Worm (Caenorhabditis elegans) whole organism, L3 larva: ENCODE measurements around the gene F46H5.11.

Experiments used
- aly-2 ChIP-seq: fragments of 150-350 bp; optimal IDR thresholded peaks from 2 replicates; lab custom pipeline; 2014; ENCODE audit warnings: missing biosample characterization, missing genetic modification characterization
- elt-3 ChIP-seq, 3 experiments: fragments of 150-350 bp in 1 of 3; sonication (generic microtip) in 2 of 3; optimal IDR thresholded peaks; 2 replicates in 2 of 3; 4 replicates in 1 of 3; lab custom pipeline; 2014 to 2017; ENCODE audit warnings: missing biosample characterization in 3 of 3, missing genetic modification characterization in 3 of 3
- hmg-11 ChIP-seq: sonication (generic microtip); optimal IDR thresholded peaks from 2 replicates; lab custom pipeline; 2016; ENCODE audit warnings: missing genetic modification characterization, missing compliant biosample characterization
- lin-39 ChIP-seq: fragments of 150-350 bp; optimal IDR thresholded peaks from 2 replicates; lab custom pipeline; 2018; ENCODE audit warnings: missing biosample characterization, missing genetic modification reagents, missing genetic modification characterization
- nhr-28 ChIP-seq: fragments of 150-350 bp; optimal IDR thresholded peaks from 2 replicates; lab custom pipeline; 2014; ENCODE audit warnings: missing biosample characterization, missing genetic modification characterization
- nhr-76 ChIP-seq: fragments of 150-350 bp; sonication (generic microtip); optimal IDR thresholded peaks from 5 replicates; lab custom pipeline; 2014; ENCODE audit warnings: missing biosample characterization, missing genetic modification characterization
- pha-4 ChIP-seq: fragments of 150-350 bp; optimal IDR thresholded peaks from 2 replicates; lab custom pipeline; 2014; ENCODE audit warnings: missing biosample characterization, missing genetic modification reagents, missing genetic modification characterization
- skn-1 ChIP-seq: fragments of 150-350 bp; optimal IDR thresholded peaks from 2 replicates; lab custom pipeline; 2014; ENCODE audit warnings: missing biosample characterization, missing genetic modification characterization

DNA sequence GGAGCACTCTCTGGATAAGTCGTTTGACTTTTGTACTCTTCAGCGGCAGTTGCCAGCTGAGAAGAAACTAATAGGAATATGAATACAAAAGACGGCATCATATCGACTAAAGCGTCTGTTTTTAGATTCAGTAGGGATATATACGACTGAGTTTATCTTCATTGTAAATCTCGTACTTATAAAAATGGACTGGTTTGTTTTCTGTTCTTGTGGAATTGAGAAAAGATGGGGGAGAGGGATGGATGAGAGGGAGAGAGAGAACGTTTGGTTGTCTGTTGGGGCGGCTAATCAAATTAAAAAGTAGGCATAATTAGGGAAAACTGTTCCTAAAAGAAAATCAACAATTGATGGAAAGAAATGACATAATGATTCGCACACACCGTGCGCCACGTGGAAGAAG lies 2.5 kb downstream of the F46H5.11 start, which contains the start of gene grd-7:
- TF ChIP-seq nhr-28 (tag; lab: Kevin White, UChicago) (no peak), skn-1 (tag; lab: Kevin White, UChicago) (no peak), pha-4 (tag; lab: Kevin White, UChicago) (no peak), nhr-76 (tag; lab: Kevin White, UChicago) (no peak), hmg-11 (tag; lab: Kevin White, UChicago) (no peak), lin-39 (tag; lab: Kevin White, UChicago) (no peak), elt-3 (tag; optimal IDR thresholded peaks at IDR 0.05; lab: Kevin White, UChicago) (no peak), aly-2 (tag; lab: Kevin White, UChicago) (no peak)
